In the genomic region with DNA sequence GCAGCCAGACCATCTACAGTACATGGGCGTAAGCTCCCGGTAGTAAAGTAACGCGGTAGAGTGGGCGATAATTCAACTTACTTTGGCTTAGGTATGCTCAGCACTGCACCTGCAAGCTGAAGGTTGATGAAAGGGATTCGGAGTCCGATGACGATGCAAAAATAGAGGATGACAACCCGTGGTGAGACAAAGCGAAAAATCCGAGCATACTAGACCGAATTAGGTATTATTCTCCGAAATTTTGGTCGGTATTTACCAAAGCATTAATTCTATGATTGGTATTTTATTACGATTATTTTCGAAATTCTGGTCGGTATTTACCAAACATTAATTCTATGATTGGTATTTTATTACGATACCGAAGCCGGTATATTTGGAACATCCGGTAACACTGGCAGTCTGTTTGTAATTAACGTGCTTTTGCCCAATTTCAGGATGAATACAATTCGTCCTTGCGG, we compare ENCODE assay signal across 2 fruit fly cellular contexts.
A peak's percentile ranks its signal among the peaks of the same experiment; 100 is the strongest.
TF ChIP-seq lines count a peak whose summit lies in the region.

TSS of gene CG4036 (plus strand) at position 348 of the 458 bp plus-strand sequence.

TF ChIP-seq in whole organism, adult, 20 proteins besides CTCF, POLR2A, EP300 and RAD21 (continued from another document):
- TF ChIP-seq CG5204 (GFP tag; optimal IDR thresholded peaks at IDR 0.05; lab: Kevin White, UChicago): no peak
- no peak for TF ChIP-seq CG33017 (tag; optimal IDR thresholded peaks at IDR 0.05; lab: Kevin White, UChicago)

TF ChIP-seq in whole organism, embryonic, 481 proteins besides CTCF, POLR2A, EP300 and RAD21 (continued from another document and continues in another):
- no peak for TF ChIP-seq odd (GFP tag; optimal IDR thresholded peaks at IDR 0.05; lab: Kevin White, UChicago)
- no peak for TF ChIP-seq Antp (GFP tag; optimal IDR thresholded peaks at IDR 0.05; lab: Kevin White, UChicago)
- no peak for TF ChIP-seq CG17328 (GFP tag; IDR thresholded peaks at IDR 0.05; lab: Robert Waterston, UW)
- no peak for TF ChIP-seq CG11093 (GFP tag; IDR thresholded peaks at IDR 0.05; lab: Robert Waterston, UW)
- no peak for TF ChIP-seq CG13894 (tag; optimal IDR thresholded peaks at IDR 0.05; lab: Kevin White, UChicago)
- TF ChIP-seq sr (GFP tag; IDR thresholded peaks at IDR 0.05; lab: Robert Waterston, UW): no peak
- TF ChIP-seq CG15696 (tag; optimal IDR thresholded peaks at IDR 0.05; lab: Kevin White, UChicago): no peak
- TF ChIP-seq Doc3 (GFP tag; IDR thresholded peaks at IDR 0.05; lab: Robert Waterston, UW; ENCODE audit: partially characterized antibody): peak; percentile 42; the same call in 1 of the 3 replicates
- TF ChIP-seq Myb (GFP tag; optimal IDR thresholded peaks at IDR 0.05; lab: Kevin White, UChicago): peak; percentile 93
- no peak for TF ChIP-seq prd (optimal IDR thresholded peaks at IDR 0.05; lab: Kevin White, UChicago)
- no peak for TF ChIP-seq prd (GFP tag; IDR thresholded peaks at IDR 0.05; lab: Robert Waterston, UW)
- no peak for TF ChIP-seq Sry-β (GFP tag; optimal IDR thresholded peaks at IDR 0.05; lab: Kevin White, UChicago)
- TF ChIP-seq nerfin-1 (tag; optimal IDR thresholded peaks at IDR 0.05; lab: Kevin White, UChicago): no peak
- peak; percentile 25; the same call in 1 of the 4 replicates for TF ChIP-seq Dll (GFP tag; IDR thresholded peaks at IDR 0.05; lab: Robert Waterston, UW; ENCODE audit: partially characterized antibody)
- TF ChIP-seq sens (GFP tag; lab: Kevin White, UChicago): peak; percentile 50
- TF ChIP-seq Stat92E (GFP tag; optimal IDR thresholded peaks at IDR 0.05; lab: Kevin White, UChicago): peak in 1 of 3 experiments; percentile 32
- no peak for TF ChIP-seq lmd (GFP tag; IDR thresholded peaks at IDR 0.05; lab: Robert Waterston, UW)
- no peak for TF ChIP-seq hth (optimal IDR thresholded peaks at IDR 0.05; lab: Kevin White, UChicago)
- no peak for TF ChIP-seq fru (optimal IDR thresholded peaks at IDR 0.05; lab: Kevin White, UChicago)
- TF ChIP-seq HmgZ (tag; optimal IDR thresholded peaks at IDR 0.05; lab: Kevin White, UChicago): peak; percentile 54
- TF ChIP-seq Dp (GFP tag; optimal IDR thresholded peaks at IDR 0.05; lab: Kevin White, UChicago): peak; percentile 41
- TF ChIP-seq HLH3B (GFP tag; IDR thresholded peaks at IDR 0.05; lab: Robert Waterston, UW): no peak
- no peak for TF ChIP-seq Hr78 (GFP tag; optimal IDR thresholded peaks at IDR 0.05; lab: Kevin White, UChicago)
- 0 out of 3 replicates have a peak, but pooled peaks have one; percentile 56 for TF ChIP-seq CG2199 (GFP tag; IDR thresholded peaks at IDR 0.05; lab: Robert Waterston, UW)
- TF ChIP-seq CG1603 (tag; optimal IDR thresholded peaks at IDR 0.05; lab: Kevin White, UChicago): peak; percentile 72
- TF ChIP-seq onecut (GFP tag; IDR thresholded peaks at IDR 0.05; lab: Robert Waterston, UW): no peak
- no peak for TF ChIP-seq sens-2 (GFP tag; IDR thresholded peaks at IDR 0.05; lab: Robert Waterston, UW)
- no peak for TF ChIP-seq lab (GFP tag; optimal IDR thresholded peaks at IDR 0.05; lab: Kevin White, UChicago)
- TF ChIP-seq CG9727 (GFP tag; optimal IDR thresholded peaks at IDR 0.05; lab: Kevin White, UChicago): no peak
- no peak for TF ChIP-seq maf-S (GFP tag; optimal IDR thresholded peaks at IDR 0.05; lab: Kevin White, UChicago)
- no peak for TF ChIP-seq CG5953 (GFP tag; IDR thresholded peaks at IDR 0.05; lab: Robert Waterston, UW)
- TF ChIP-seq CG12659 (GFP tag; optimal IDR thresholded peaks at IDR 0.05; lab: Kevin White, UChicago): peak; percentile 62
- no peak for TF ChIP-seq CG6175 (GFP tag; IDR thresholded peaks at IDR 0.05; lab: Robert Waterston, UW)
- TF ChIP-seq CG2712 (tag; optimal IDR thresholded peaks at IDR 0.05; lab: Kevin White, UChicago): peak; percentile 11
- no peak for TF ChIP-seq H15 (GFP tag; IDR thresholded peaks at IDR 0.05; lab: Robert Waterston, UW)
- TF ChIP-seq lov (optimal IDR thresholded peaks at IDR 0.05; lab: Kevin White, UChicago): no peak
- no peak for TF ChIP-seq lov (GFP tag; IDR thresholded peaks at IDR 0.05; lab: Robert Waterston, UW)
- TF ChIP-seq HLH54F (GFP tag; optimal IDR thresholded peaks at IDR 0.05; lab: Kevin White, UChicago): no peak
- TF ChIP-seq ATbp (GFP tag; optimal IDR thresholded peaks at IDR 0.05; lab: Kevin White, UChicago): no peak
- no peak for TF ChIP-seq Nf-YA (GFP tag; IDR thresholded peaks at IDR 0.05; lab: Robert Waterston, UW)
- no peak for TF ChIP-seq CG12299 (tag; optimal IDR thresholded peaks at IDR 0.05; lab: Kevin White, UChicago)
- TF ChIP-seq CG2129 (GFP tag; IDR thresholded peaks at IDR 0.05; lab: Robert Waterston, UW; ENCODE audit: partially characterized antibody): no peak
- TF ChIP-seq CkIIα-i1 (GFP tag; IDR thresholded peaks at IDR 0.05; lab: Robert Waterston, UW): no peak
- TF ChIP-seq Opbp (GFP tag; IDR thresholded peaks at IDR 0.05; lab: Robert Waterston, UW; ENCODE audit: partially characterized antibody): peak; percentile 59; the same call in 1 of the 3 replicates
- no peak for TF ChIP-seq ase (GFP tag; IDR thresholded peaks at IDR 0.05; lab: Robert Waterston, UW)
- no peak for TF ChIP-seq Usf (GFP tag; optimal IDR thresholded peaks at IDR 0.05; lab: Kevin White, UChicago)
- TF ChIP-seq dmrt99B (tag; optimal IDR thresholded peaks at IDR 0.05; lab: Kevin White, UChicago): no peak
- no peak for TF ChIP-seq klu (GFP tag; IDR thresholded peaks at IDR 0.05; lab: Robert Waterston, UW)
- no peak for TF ChIP-seq H2.0 (GFP tag; IDR thresholded peaks at IDR 0.05; lab: Robert Waterston, UW)
- TF ChIP-seq yki (optimal IDR thresholded peaks at IDR 0.05; lab: Kevin White, UChicago): no peak
- no peak for TF ChIP-seq unpg (GFP tag; optimal IDR thresholded peaks at IDR 0.05; lab: Kevin White, UChicago)
- TF ChIP-seq YL-1 (GFP tag; optimal IDR thresholded peaks at IDR 0.05; lab: Kevin White, UChicago): peak; percentile 67
- TF ChIP-seq HLHmδ (GFP tag; optimal IDR thresholded peaks at IDR 0.05; lab: Kevin White, UChicago): peak; percentile 17
- no peak for TF ChIP-seq da (GFP tag; optimal IDR thresholded peaks at IDR 0.05; lab: Kevin White, UChicago)
- TF ChIP-seq pan (optimal IDR thresholded peaks at IDR 0.05; lab: Kevin White, UChicago): no peak
- no peak for TF ChIP-seq pan (GFP tag; optimal IDR thresholded peaks at IDR 0.05 in 1 of 2, IDR thresholded peaks at IDR 0.05 in 1 of 2)
- no peak for TF ChIP-seq Bdp1 (GFP tag; optimal IDR thresholded peaks at IDR 0.05; lab: Kevin White, UChicago)
- no peak for TF ChIP-seq ci (GFP tag; IDR thresholded peaks at IDR 0.05; lab: Robert Waterston, UW)
- peak; percentile 59 for TF ChIP-seq CG13287 (GFP tag; IDR thresholded peaks at IDR 0.05; lab: Robert Waterston, UW; ENCODE audit: partially characterized antibody)
- TF ChIP-seq CG4707 (GFP tag; optimal IDR thresholded peaks at IDR 0.05; lab: Kevin White, UChicago): no peak
- no peak for TF ChIP-seq kah (GFP tag; optimal IDR thresholded peaks at IDR 0.05; lab: Kevin White, UChicago)
- TF ChIP-seq sima (GFP tag; optimal IDR thresholded peaks at IDR 0.05; lab: Kevin White, UChicago): no peak
- TF ChIP-seq MESR4 (GFP tag; optimal IDR thresholded peaks at IDR 0.05; lab: Kevin White, UChicago): peak; percentile 91
- peak; percentile 60 for TF ChIP-seq trem (tag; optimal IDR thresholded peaks at IDR 0.05; lab: Kevin White, UChicago)
- TF ChIP-seq oc (tag; optimal IDR thresholded peaks at IDR 0.05; lab: Kevin White, UChicago): no peak
- TF ChIP-seq zfh1 (GFP tag; IDR thresholded peaks at IDR 0.05; lab: Robert Waterston, UW): no peak
- no peak for TF ChIP-seq Fer3 (tag; optimal IDR thresholded peaks at IDR 0.05; lab: Kevin White, UChicago)
- TF ChIP-seq Sox102F (GFP tag; optimal IDR thresholded peaks at IDR 0.05; lab: Kevin White, UChicago): no peak
- TF ChIP-seq CG2202 (tag; optimal IDR thresholded peaks at IDR 0.05; lab: Kevin White, UChicago): no peak
- TF ChIP-seq CG10267 (tag; optimal IDR thresholded peaks at IDR 0.05; lab: Kevin White, UChicago): peak; percentile 10
- TF ChIP-seq CG10431 (GFP tag; optimal IDR thresholded peaks at IDR 0.05; lab: Kevin White, UChicago): no peak
- no peak for TF ChIP-seq CG7556 (GFP tag; optimal IDR thresholded peaks at IDR 0.05; lab: Kevin White, UChicago)
- peak; percentile 51 for TF ChIP-seq Hmr (GFP tag; optimal IDR thresholded peaks at IDR 0.05; lab: Kevin White, UChicago)
- TF ChIP-seq Trl (optimal IDR thresholded peaks at IDR 0.05; lab: Kevin White, UChicago): no peak
- no peak for TF ChIP-seq Trl (GFP tag; optimal IDR thresholded peaks at IDR 0.05; lab: Kevin White, UChicago)
- no peak for TF ChIP-seq CG3995 (GFP tag; optimal IDR thresholded peaks at IDR 0.05; lab: Kevin White, UChicago)
- peak; percentile 30; the same call in 1 of the 2 replicates for TF ChIP-seq amos (GFP tag; IDR thresholded peaks at IDR 0.05; lab: Robert Waterston, UW; ENCODE audit: partially characterized antibody)
- no peak for TF ChIP-seq ewg (GFP tag; optimal IDR thresholded peaks at IDR 0.05; lab: Kevin White, UChicago)
- TF ChIP-seq CG10543 (GFP tag; optimal IDR thresholded peaks at IDR 0.05; lab: Kevin White, UChicago): no peak
- TF ChIP-seq CG18599 (GFP tag; optimal IDR thresholded peaks at IDR 0.05; lab: Kevin White, UChicago): no peak
- no peak for TF ChIP-seq Dfd (GFP tag; optimal IDR thresholded peaks at IDR 0.05; lab: Kevin White, UChicago)
- no peak for TF ChIP-seq CG2889 (GFP tag; IDR thresholded peaks at IDR 0.05; lab: Robert Waterston, UW)
- TF ChIP-seq run (tag; optimal IDR thresholded peaks at IDR 0.05; lab: Kevin White, UChicago): no peak
- TF ChIP-seq nmo (GFP tag; optimal IDR thresholded peaks at IDR 0.05; lab: Kevin White, UChicago): peak; percentile 45
- no peak for TF ChIP-seq Camta (GFP tag; optimal IDR thresholded peaks at IDR 0.05; lab: Kevin White, UChicago)
- TF ChIP-seq CG15514 (GFP tag; optimal IDR thresholded peaks at IDR 0.05; lab: Kevin White, UChicago): peak; percentile 40
- no peak for TF ChIP-seq Nf-YB (GFP tag; optimal IDR thresholded peaks at IDR 0.05; lab: Kevin White, UChicago)
- no peak for TF ChIP-seq tna (GFP tag; IDR thresholded peaks at IDR 0.05; lab: Robert Waterston, UW; ENCODE audit: partially characterized antibody)
- TF ChIP-seq Aef1 (GFP tag; IDR thresholded peaks at IDR 0.05; lab: Robert Waterston, UW): no peak
- TF ChIP-seq Lpt (GFP tag; optimal IDR thresholded peaks at IDR 0.05; lab: Kevin White, UChicago): no peak
- no peak for TF ChIP-seq HLH4C (GFP tag; IDR thresholded peaks at IDR 0.05; lab: Robert Waterston, UW; ENCODE audit: partially characterized antibody)
- no peak for TF ChIP-seq ara (GFP tag; IDR thresholded peaks at IDR 0.05; lab: Robert Waterston, UW)
- TF ChIP-seq B-H1 (GFP tag; IDR thresholded peaks at IDR 0.05; lab: Robert Waterston, UW): no peak
- TF ChIP-seq seq (GFP tag; IDR thresholded peaks at IDR 0.05; lab: Robert Waterston, UW): no peak
- no peak for TF ChIP-seq grn (GFP tag; optimal IDR thresholded peaks at IDR 0.05; lab: Kevin White, UChicago)
- TF ChIP-seq CG10274 (GFP tag; optimal IDR thresholded peaks at IDR 0.05; lab: Kevin White, UChicago): no peak
- peak; percentile 94 for TF ChIP-seq pzg (GFP tag; optimal IDR thresholded peaks at IDR 0.05; lab: Kevin White, UChicago)
- TF ChIP-seq schlank (tag; optimal IDR thresholded peaks at IDR 0.05; lab: Kevin White, UChicago): no peak
- TF ChIP-seq Jarid2 (GFP tag; optimal IDR thresholded peaks at IDR 0.05; lab: Kevin White, UChicago): no peak
- TF ChIP-seq CG18619 (GFP tag; optimal IDR thresholded peaks at IDR 0.05; lab: Kevin White, UChicago): no peak
- TF ChIP-seq CG14014 (GFP tag; IDR thresholded peaks at IDR 0.05; lab: Robert Waterston, UW): no peak
- no peak for TF ChIP-seq Xrp1 (GFP tag; IDR thresholded peaks at IDR 0.05; lab: Robert Waterston, UW)
- TF ChIP-seq NC2β (GFP tag; optimal IDR thresholded peaks at IDR 0.05; lab: Kevin White, UChicago): no peak
- TF ChIP-seq NC2α (GFP tag; optimal IDR thresholded peaks at IDR 0.05; lab: Kevin White, UChicago): no peak
- TF ChIP-seq CG15479 (GFP tag; optimal IDR thresholded peaks at IDR 0.05; lab: Kevin White, UChicago): no peak
- peak; percentile 33; the same call in 1 of the 2 replicates for TF ChIP-seq Scr (GFP tag; IDR thresholded peaks at IDR 0.05; lab: Robert Waterston, UW; ENCODE audit: partially characterized antibody)
- no peak for TF ChIP-seq CG11398 (GFP tag; optimal IDR thresholded peaks at IDR 0.05; lab: Kevin White, UChicago)
- TF ChIP-seq hkb (optimal IDR thresholded peaks at IDR 0.05; lab: Kevin White, UChicago): peak; percentile 27
- no peak for TF ChIP-seq hkb (GFP tag; IDR thresholded peaks at IDR 0.05; lab: Robert Waterston, UW)
- TF ChIP-seq jigr1 (GFP tag; IDR thresholded peaks at IDR 0.05; lab: Robert Waterston, UW): no peak
- no peak for TF ChIP-seq eyg (GFP tag; optimal IDR thresholded peaks at IDR 0.05; lab: Kevin White, UChicago)
- TF ChIP-seq tin (GFP tag; optimal IDR thresholded peaks at IDR 0.05; lab: Kevin White, UChicago): no peak
- no peak for TF ChIP-seq so (GFP tag; IDR thresholded peaks at IDR 0.05; lab: Robert Waterston, UW)
- TF ChIP-seq CG30431 (GFP tag; optimal IDR thresholded peaks at IDR 0.05; lab: Kevin White, UChicago): no peak
- TF ChIP-seq CG11504 (tag; optimal IDR thresholded peaks at IDR 0.05; lab: Kevin White, UChicago): no peak
- no peak for TF ChIP-seq salm (tag; optimal IDR thresholded peaks at IDR 0.05; lab: Kevin White, UChicago)
- no peak for TF ChIP-seq Bteb2 (GFP tag; optimal IDR thresholded peaks at IDR 0.05; lab: Kevin White, UChicago)
- no peak for TF ChIP-seq PHDP (tag; optimal IDR thresholded peaks at IDR 0.05; lab: Kevin White, UChicago)
- no peak for TF ChIP-seq caup (GFP tag; optimal IDR thresholded peaks at IDR 0.05; lab: Kevin White, UChicago; ENCODE audit: severe bottlenecking)
- TF ChIP-seq tup (GFP tag; optimal IDR thresholded peaks at IDR 0.05; lab: Kevin White, UChicago): no peak
- no peak for TF ChIP-seq crc (GFP tag; optimal IDR thresholded peaks at IDR 0.05; lab: Kevin White, UChicago)
- no peak for TF ChIP-seq chif (GFP tag; optimal IDR thresholded peaks at IDR 0.05; lab: Kevin White, UChicago)
- TF ChIP-seq CG34224 (GFP tag; IDR thresholded peaks at IDR 0.05; lab: Robert Waterston, UW; ENCODE audit: partially characterized antibody): 0 out of 3 replicates have a peak, but pooled peaks have one; percentile 9
- no peak for TF ChIP-seq CG3838 (GFP tag; optimal IDR thresholded peaks at IDR 0.05; lab: Kevin White, UChicago)
- TF ChIP-seq CG15601 (tag; optimal IDR thresholded peaks at IDR 0.05; lab: Kevin White, UChicago): peak; percentile 35
- TF ChIP-seq mld (GFP tag; IDR thresholded peaks at IDR 0.05; lab: Robert Waterston, UW; ENCODE audit: partially characterized antibody): no peak
- TF ChIP-seq corto (GFP tag; optimal IDR thresholded peaks at IDR 0.05; lab: Kevin White, UChicago): no peak
- no peak for TF ChIP-seq Med (GFP tag; lab: Kevin White, UChicago)
- TF ChIP-seq CG8281 (tag; optimal IDR thresholded peaks at IDR 0.05; lab: Kevin White, UChicago): no peak
